Fruit fly (Drosophila melanogaster) whole organism, pupa: Measurements from ENCODE around the gene CG10254.
A peak's percentile ranks its signal among the peaks of the same experiment; 100 is the strongest.

Experiments used
- CG10348 ChIP-seq: fragments of 200-800 bp; sonication (Bioruptor generic); IDR thresholded peaks from 2 replicates; pipeline ENCODE4 v1.3.6; 2022; ENCODE audit warnings: missing biosample characterization, missing genetic modification characterization
- CG12605 ChIP-seq: fragments of 200-800 bp; sonication (Bioruptor generic); IDR thresholded peaks from 2 replicates; pipeline ENCODE4 v1.3.6; 2022; ENCODE audit warnings: missing biosample characterization, missing genetic modification characterization
- CG13204 ChIP-seq: fragments of 200-800 bp; sonication (Bioruptor generic); optimal IDR thresholded peaks from 2 replicates; lab custom pipeline; 2018; ENCODE audit warnings: missing biosample characterization, mild to moderate bottlenecking, missing genetic modification characterization, moderate library complexity
- CG14655 ChIP-seq: fragments of 200-800 bp; sonication (Bioruptor generic); optimal IDR thresholded peaks from 3 replicates; lab custom pipeline; 2017; ENCODE audit warnings: mild to moderate bottlenecking, missing biosample characterization, missing genetic modification reagents, missing genetic modification characterization
- CG15710 ChIP-seq: fragments of 200-800 bp; sonication (Bioruptor generic); optimal IDR thresholded peaks from 2 replicates; lab custom pipeline; 2018; ENCODE audit warnings: missing biosample characterization, mild to moderate bottlenecking, missing genetic modification characterization, moderate library complexity
- CG17806 ChIP-seq: fragments of 200-800 bp; sonication (Bioruptor generic); optimal IDR thresholded peaks from 2 replicates; lab custom pipeline; 2018; ENCODE audit warnings: missing biosample characterization, mild to moderate bottlenecking, missing genetic modification characterization, moderate library complexity
- CG32121 ChIP-seq: fragments of 200-800 bp; sonication (Bioruptor generic); IDR thresholded peaks from 2 replicates; pipeline ENCODE4 v1.3.6; 2022; ENCODE audit warnings: missing biosample characterization, missing genetic modification characterization
- CG34367 ChIP-seq: fragments of 200-800 bp; sonication (Bioruptor generic); optimal IDR thresholded peaks from 2 replicates; lab custom pipeline; 2018; ENCODE audit warnings: missing biosample characterization, mild to moderate bottlenecking, missing genetic modification characterization
- CG4496 ChIP-seq: fragments of 200-800 bp; sonication (Bioruptor generic); IDR thresholded peaks from 3 replicates; pipeline ENCODE4 v1.3.6; 2022; ENCODE audit warnings: missing biosample characterization, missing genetic modification characterization
- CG8159 ChIP-seq: fragments of 200-800 bp; sonication (Bioruptor generic); optimal IDR thresholded peaks from 3 replicates; lab custom pipeline; 2018; ENCODE audit warnings: missing biosample characterization, mild to moderate bottlenecking, missing genetic modification characterization, moderate library complexity
- CG8301 ChIP-seq: fragments of 200-800 bp; sonication (Bioruptor generic); optimal IDR thresholded peaks from 2 replicates; lab custom pipeline; 2018; ENCODE audit warnings: missing biosample characterization, mild to moderate bottlenecking, missing genetic modification characterization
- CG9948 ChIP-seq: fragments of 200-800 bp; sonication (Bioruptor generic); optimal IDR thresholded peaks from 2 replicates; lab custom pipeline; 2018; ENCODE audit warnings: missing biosample characterization, mild to moderate bottlenecking, missing genetic modification characterization, moderate library complexity
- D1 ChIP-seq: fragments of 200-800 bp; sonication (Bioruptor generic); optimal IDR thresholded peaks from 2 replicates; lab custom pipeline; 2018; ENCODE audit warnings: missing biosample characterization, mild to moderate bottlenecking, missing genetic modification characterization, moderate library complexity
- EcR ChIP-seq: fragments of 200-800 bp; sonication (Bioruptor generic); optimal IDR thresholded peaks from 3 replicates; lab custom pipeline; 2019; ENCODE audit warnings: missing biosample characterization, missing genetic modification characterization, mild to moderate bottlenecking, moderate library complexity, missing genetic modification reagents
- Ets98B ChIP-seq: fragments of 200-800 bp; sonication (Bioruptor generic); IDR thresholded peaks from 2 replicates; pipeline ENCODE4 v1.3.6; 2022; ENCODE audit warnings: missing biosample characterization, missing genetic modification characterization
- Pif1A ChIP-seq: fragments of 200-800 bp; sonication (Bioruptor generic); optimal IDR thresholded peaks from 3 replicates; lab custom pipeline; 2016; ENCODE audit warnings: missing biosample characterization, missing genetic modification characterization
- Pif1B ChIP-seq: fragments of 200-800 bp; sonication (Bioruptor generic); optimal IDR thresholded peaks from 3 replicates; lab custom pipeline; 2016; ENCODE audit warnings: missing biosample characterization, missing genetic modification characterization
- Snoo ChIP-seq: fragments of 200-800 bp; sonication (Bioruptor generic); optimal IDR thresholded peaks from 3 replicates; lab custom pipeline; 2017; ENCODE audit warnings: missing biosample characterization, mild to moderate bottlenecking, missing genetic modification characterization, inconsistent platforms
- fd96Ca ChIP-seq: fragments of 200-800 bp; sonication (Bioruptor generic); IDR thresholded peaks from 3 replicates; pipeline ENCODE4 v1.3.6; 2022; ENCODE audit warnings: missing biosample characterization, missing genetic modification characterization
- gl ChIP-seq: fragments of 200-800 bp; sonication (Bioruptor generic); optimal IDR thresholded peaks from 2 replicates; lab custom pipeline; 2018; ENCODE audit warnings: missing biosample characterization, mild to moderate bottlenecking, missing genetic modification characterization
- rn ChIP-seq: fragments of 200-800 bp; sonication (Bioruptor generic); IDR thresholded peaks from 2 replicates; pipeline ENCODE4 v1.3.6; 2022; ENCODE audit warnings: missing biosample characterization, missing genetic modification characterization

Gene CG10254

dm6 chr3R:23728086-23728485, 33.3 kb upstream of the CG10254 start:
- peak; percentile 57 for TF ChIP-seq Pif1A (GFP tag; lab: Kevin White, UChicago)
- TF ChIP-seq CG13204 (GFP tag; lab: Kevin White, UChicago) = peak; percentile 62
- peak; percentile 76; the same call in 2 of the 3 replicates for TF ChIP-seq CG4496 (GFP tag; lab: Robert Waterston, UW)
- peak; percentile 71; the same call in 1 of the 2 replicates for TF ChIP-seq Ets98B
- peak; percentile 62 for TF ChIP-seq gl
- no peak for TF ChIP-seq EcR (GFP tag; lab: Kevin White, UChicago)
- TF ChIP-seq D1 (tag; lab: Kevin White, UChicago) = no peak
- TF ChIP-seq CG8159 (tag; lab: Kevin White, UChicago) = peak; percentile 49
- TF ChIP-seq Pif1B (GFP tag; lab: Kevin White, UChicago) = peak; percentile 44
- no peak for TF ChIP-seq rn (GFP tag; lab: Robert Waterston, UW)
- TF ChIP-seq CG10348 (GFP tag; lab: Robert Waterston, UW) = no peak
- TF ChIP-seq CG12605 (GFP tag; lab: Robert Waterston, UW) = peak; percentile 85
- TF ChIP-seq CG34367 (tag; lab: Kevin White, UChicago) = no peak
- TF ChIP-seq CG14655 = peak; percentile 23
- no peak for TF ChIP-seq CG17806 (tag; lab: Kevin White, UChicago)
- peak; percentile 52 for TF ChIP-seq CG15710 (tag; lab: Kevin White, UChicago)
- 0 out of 3 replicates have a peak, but pooled peaks have one; percentile 25 for TF ChIP-seq fd96Ca
- TF ChIP-seq CG9948 (tag; lab: Kevin White, UChicago) = peak; percentile 7
- peak; percentile 28; the same call in 1 of the 2 replicates for TF ChIP-seq CG32121 (GFP tag; lab: Robert Waterston, UW)

- no peak for TF ChIP-seq CG8159 (tag; lab: Kevin White, UChicago)
- TF ChIP-seq CG14655 = no peak
- no peak for TF ChIP-seq CG17806 (tag; lab: Kevin White, UChicago)
- no peak for TF ChIP-seq CG15710 (tag; lab: Kevin White, UChicago)
- no peak for TF ChIP-seq EcR (GFP tag; lab: Kevin White, UChicago)
- TF ChIP-seq CG12605 (GFP tag; lab: Robert Waterston, UW) = no peak
- no peak for TF ChIP-seq CG9948 (tag; lab: Kevin White, UChicago)
- no peak for TF ChIP-seq Ets98B
- TF ChIP-seq, all 21 proteins: peak for 0
Measured at dm6 chr3R:23727657-23728056, 32.9 kb upstream of the CG10254 start.

dm6 chr3R:23726740-23727139, 32.0 kb upstream of the CG10254 start:
- TF ChIP-seq CG17806 (tag; lab: Kevin White, UChicago) = peak; percentile 34
- TF ChIP-seq CG12605 (GFP tag; lab: Robert Waterston, UW) = peak; percentile 67
- peak; percentile 84 for TF ChIP-seq CG32121 (GFP tag; lab: Robert Waterston, UW)
- no peak for TF ChIP-seq D1 (tag; lab: Kevin White, UChicago)
- peak; percentile 63 for TF ChIP-seq CG9948 (tag; lab: Kevin White, UChicago)
- no peak for TF ChIP-seq CG13204 (GFP tag; lab: Kevin White, UChicago)
- peak; percentile 33; the same call in 1 of the 2 replicates for TF ChIP-seq rn (GFP tag; lab: Robert Waterston, UW)
- peak; percentile 27 for TF ChIP-seq CG34367 (tag; lab: Kevin White, UChicago)
- TF ChIP-seq EcR (GFP tag; lab: Kevin White, UChicago) = no peak
- TF ChIP-seq Pif1A (GFP tag; lab: Kevin White, UChicago) = peak; percentile 63
- no peak for TF ChIP-seq CG10348 (GFP tag; lab: Robert Waterston, UW)
- peak; percentile 83 for TF ChIP-seq CG4496 (GFP tag; lab: Robert Waterston, UW)
- TF ChIP-seq gl = no peak
- TF ChIP-seq Pif1B (GFP tag; lab: Kevin White, UChicago) = peak; percentile 45
- TF ChIP-seq CG8301 (tag; lab: Kevin White, UChicago) = peak; percentile 70
- TF ChIP-seq CG14655 = peak; percentile 67
- peak; percentile 60 for TF ChIP-seq CG15710 (tag; lab: Kevin White, UChicago)
- peak; percentile 40 for TF ChIP-seq Snoo
- TF ChIP-seq CG8159 (tag; lab: Kevin White, UChicago) = peak; percentile 69
- TF ChIP-seq fd96Ca = 0 out of 3 replicates have a peak, but pooled peaks have one; percentile 50
- peak; percentile 75 for TF ChIP-seq Ets98B

- TF ChIP-seq fd96Ca (no peak), rn (GFP tag; lab: Robert Waterston, UW) (no peak)
Measured at dm6 chr3R:23725711-23726349, 31.0 kb upstream of the CG10254 start.

dm6 chr3R:23724843-23725506, 30.2 kb upstream of the CG10254 start:
- TF ChIP-seq EcR (GFP tag; lab: Kevin White, UChicago) = peak; percentile 61
- TF ChIP-seq CG10348 (GFP tag; lab: Robert Waterston, UW) = no peak

- TF ChIP-seq CG10348 (GFP tag; lab: Robert Waterston, UW) (no peak), Ets98B (peak; percentile 60), CG32121 (GFP tag; lab: Robert Waterston, UW) (peak; percentile 68), CG14655 (peak; percentile 40), CG13204 (GFP tag; lab: Kevin White, UChicago) (no peak), CG34367 (tag; lab: Kevin White, UChicago) (peak; percentile 41), CG4496 (GFP tag; lab: Robert Waterston, UW) (peak; percentile 55; the same call in 1 of the 3 replicates), gl (peak; percentile 79), CG12605 (GFP tag; lab: Robert Waterston, UW) (no peak; the same call in 1 of the 2 replicates), CG8159 (tag; lab: Kevin White, UChicago) (peak; percentile 42), CG15710 (tag; lab: Kevin White, UChicago) (peak; percentile 23), Snoo (no peak), CG17806 (tag; lab: Kevin White, UChicago) (peak; percentile 36), CG8301 (tag; lab: Kevin White, UChicago) (peak; percentile 40), EcR (GFP tag; lab: Kevin White, UChicago) (peak; percentile 73), Pif1A (GFP tag; lab: Kevin White, UChicago) (no peak), Pif1B (GFP tag; lab: Kevin White, UChicago) (peak; percentile 29), CG9948 (tag; lab: Kevin White, UChicago) (no peak), D1 (tag; lab: Kevin White, UChicago) (no peak), fd96Ca (peak; percentile 56), rn (GFP tag; lab: Robert Waterston, UW) (no peak)
Measured at dm6 chr3R:23723381-23724034, 28.7 kb upstream of the CG10254 start.
